Fruit fly (Drosophila melanogaster): Measurements from ENCODE around the gene mtSSB.

Gene mtSSB

DNA sequence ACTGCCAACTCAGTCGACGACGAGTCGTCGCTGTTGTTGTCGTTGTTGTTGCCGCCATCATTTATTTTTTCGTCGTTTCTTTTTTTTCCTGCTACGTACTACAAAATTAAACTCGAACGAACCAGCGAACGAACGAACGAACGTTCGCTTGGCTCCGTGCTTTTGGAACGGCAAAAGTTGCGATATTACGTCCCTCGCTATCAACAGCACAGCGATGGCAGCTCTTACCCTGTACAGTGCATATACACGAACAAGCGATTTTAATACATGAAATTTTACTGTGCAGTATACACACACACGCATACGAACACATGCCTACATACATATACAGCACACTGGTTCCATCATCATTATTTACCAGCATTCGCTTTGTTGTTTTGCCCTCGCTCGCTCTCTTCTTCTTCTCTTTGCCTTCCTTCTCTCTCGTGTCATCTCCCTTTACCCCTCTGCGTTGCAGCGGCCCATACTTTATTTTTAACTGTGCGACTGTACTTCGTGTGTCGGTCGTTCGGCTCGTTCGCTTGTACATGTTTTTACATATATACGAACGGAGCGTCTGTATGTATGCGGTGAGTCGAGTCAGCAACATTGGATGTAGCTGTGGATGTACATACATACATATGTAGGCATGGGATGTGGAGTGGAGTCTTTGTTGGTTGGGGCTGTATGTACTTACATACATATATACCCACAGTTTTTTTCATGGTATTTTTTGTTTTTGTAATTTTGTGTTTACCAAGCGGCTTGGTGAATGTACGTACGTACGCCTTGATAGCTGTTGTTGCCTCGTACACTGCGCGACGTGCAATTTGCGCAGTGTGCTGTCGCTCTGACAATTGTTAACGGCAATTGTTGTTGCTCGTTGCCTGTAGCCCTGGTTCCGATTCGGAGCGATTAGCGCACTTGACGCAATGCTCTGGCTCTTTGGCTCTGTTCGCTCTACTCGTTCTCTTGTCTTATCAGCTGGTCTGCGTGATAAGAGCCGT lies 45.1 kb upstream of the mtSSB start (continued):
- peak; percentile 3 for TF ChIP-seq CG18262 (tag; optimal IDR thresholded peaks at IDR 0.05)
- TF ChIP-seq Bgb (GFP tag; IDR thresholded peaks at IDR 0.05; ENCODE audit: partially characterized antibody) = no peak
- no peak for TF ChIP-seq ase (GFP tag; IDR thresholded peaks at IDR 0.05)
- no peak for TF ChIP-seq CG8089 (GFP tag; optimal IDR thresholded peaks at IDR 0.05)
- TF ChIP-seq Bdp1 (GFP tag; optimal IDR thresholded peaks at IDR 0.05) = peak; percentile 4
- TF ChIP-seq sr (GFP tag; IDR thresholded peaks at IDR 0.05) = no peak
- peak; percentile 41 for TF ChIP-seq pzg (GFP tag; optimal IDR thresholded peaks at IDR 0.05)
- no peak for TF ChIP-seq CG4617 (GFP tag; optimal IDR thresholded peaks at IDR 0.05; ENCODE audit: borderline replicate concordance)
- TF ChIP-seq nom (GFP tag; optimal IDR thresholded peaks at IDR 0.05) = peak; percentile 81
- TF ChIP-seq mirr (GFP tag; optimal IDR thresholded peaks at IDR 0.05) = peak; percentile 94
- TF ChIP-seq ssp (GFP tag; IDR thresholded peaks at IDR 0.05) = no peak
- TF ChIP-seq CG6791 (GFP tag; IDR thresholded peaks at IDR 0.05; ENCODE audit: partially characterized antibody) = no peak
- no peak for TF ChIP-seq Dad (GFP tag; optimal IDR thresholded peaks at IDR 0.05)
- TF ChIP-seq odd (GFP tag; optimal IDR thresholded peaks at IDR 0.05) = no peak
- TF ChIP-seq Hey (tag; optimal IDR thresholded peaks at IDR 0.05) = peak; percentile 32
- TF ChIP-seq CG11696 (GFP tag; IDR thresholded peaks at IDR 0.05) = no peak
- no peak for TF ChIP-seq tio (GFP tag; optimal IDR thresholded peaks at IDR 0.05)
- no peak for TF ChIP-seq Ada2b (GFP tag; IDR thresholded peaks at IDR 0.05)
- no peak for TF ChIP-seq disco-r (GFP tag; optimal IDR thresholded peaks at IDR 0.05)
- no peak for TF ChIP-seq CG4424 (GFP tag; optimal IDR thresholded peaks at IDR 0.05)
- TF ChIP-seq crc (GFP tag; optimal IDR thresholded peaks at IDR 0.05) = no peak
- TF ChIP-seq CG17829 (tag; optimal IDR thresholded peaks at IDR 0.05) = peak; percentile 52
- no peak for TF ChIP-seq klu (GFP tag; IDR thresholded peaks at IDR 0.05)
- TF ChIP-seq fu2 (GFP tag; optimal IDR thresholded peaks at IDR 0.05) = no peak
- no peak for TF ChIP-seq CG1602 (GFP tag; optimal IDR thresholded peaks at IDR 0.05)
- peak; percentile 47 for TF ChIP-seq HLHmδ (GFP tag; optimal IDR thresholded peaks at IDR 0.05)
- no peak for TF ChIP-seq CG6254 (GFP tag; optimal IDR thresholded peaks at IDR 0.05)
- TF ChIP-seq CG7987 (GFP tag; optimal IDR thresholded peaks at IDR 0.05) = peak; percentile 63
- no peak for TF ChIP-seq CG4730 (GFP tag; IDR thresholded peaks at IDR 0.05)
- TF ChIP-seq lilli (GFP tag; optimal IDR thresholded peaks at IDR 0.05) = peak; percentile 51
- no peak for TF ChIP-seq Dfd (GFP tag; optimal IDR thresholded peaks at IDR 0.05)
- peak; percentile 37 for TF ChIP-seq CG17568 (GFP tag; optimal IDR thresholded peaks at IDR 0.05)
- TF ChIP-seq CG4854 (GFP tag; optimal IDR thresholded peaks at IDR 0.05) = no peak
- TF ChIP-seq Dp (GFP tag; optimal IDR thresholded peaks at IDR 0.05) = no peak
- no peak for TF ChIP-seq Awh (GFP tag; IDR thresholded peaks at IDR 0.05)
- no peak for TF ChIP-seq Oaz (GFP tag; IDR thresholded peaks at IDR 0.05)
- TF ChIP-seq Atf-2 (GFP tag; optimal IDR thresholded peaks at IDR 0.05) = peak; percentile 1
- TF ChIP-seq Lim3 (GFP tag; IDR thresholded peaks at IDR 0.05) = no peak
- TF ChIP-seq ap (GFP tag; IDR thresholded peaks at IDR 0.05) = no peak
- TF ChIP-seq CG10979 (tag; optimal IDR thresholded peaks at IDR 0.05) = no peak
- TF ChIP-seq CG9727 (GFP tag; optimal IDR thresholded peaks at IDR 0.05) = peak; percentile 35
- peak; percentile 81 for TF ChIP-seq CG3163 (GFP tag; optimal IDR thresholded peaks at IDR 0.05)
- no peak for TF ChIP-seq CG31388 (GFP tag; optimal IDR thresholded peaks at IDR 0.05)
- TF ChIP-seq CG15073 (GFP tag; optimal IDR thresholded peaks at IDR 0.05) = no peak
- no peak for TF ChIP-seq Tbp (GFP tag; optimal IDR thresholded peaks at IDR 0.05)
- peak; percentile 81 for TF ChIP-seq psq (GFP tag; optimal IDR thresholded peaks at IDR 0.05)
- TF ChIP-seq twi (tag; optimal IDR thresholded peaks at IDR 0.05) = peak; percentile 41
- TF ChIP-seq CG13123 (GFP tag; optimal IDR thresholded peaks at IDR 0.05) = no peak
- TF ChIP-seq toy (GFP tag; IDR thresholded peaks at IDR 0.05) = no peak
- no peak for TF ChIP-seq btn (GFP tag; optimal IDR thresholded peaks at IDR 0.05)

Measured in whole organism, embryonic.